Worm (Caenorhabditis elegans): Measurements from ENCODE around the gene ttll-9.

DNA sequence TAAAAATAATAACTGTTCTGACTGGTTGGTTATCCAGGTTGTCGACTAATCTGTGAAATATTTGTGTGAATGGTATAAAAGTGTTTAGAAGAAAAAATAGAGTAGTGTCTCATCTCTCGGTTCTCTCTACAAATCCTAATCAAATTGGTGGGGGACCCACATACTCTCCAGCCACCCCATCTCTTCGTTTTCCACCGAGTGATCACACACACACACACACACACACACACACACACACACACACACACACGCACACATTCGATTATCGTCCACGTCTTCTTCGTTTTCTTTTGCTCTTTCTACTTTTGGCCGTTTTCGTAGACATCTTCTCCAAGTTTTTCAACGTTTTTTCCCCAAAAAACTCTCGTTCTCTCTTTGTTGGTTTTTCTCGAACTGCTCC, 37.1 kb upstream of the ttll-9 start:
- no peak for TF ChIP-seq aly-2 (tag; optimal IDR thresholded peaks at IDR 0.05)
- no peak for TF ChIP-seq nhr-12 (tag; optimal IDR thresholded peaks at IDR 0.05)
- no peak for TF ChIP-seq nhr-67 (tag; optimal IDR thresholded peaks at IDR 0.05)
- TF ChIP-seq pha-4 (tag; optimal IDR thresholded peaks at IDR 0.05) = no peak
- TF ChIP-seq nhr-23 (tag; optimal IDR thresholded peaks at IDR 0.05) = no peak
- TF ChIP-seq R02D3.7 (tag; optimal IDR thresholded peaks at IDR 0.05) = no peak
- TF ChIP-seq daf-12 (tag; optimal IDR thresholded peaks at IDR 0.05) = no peak
